Fruit fly (Drosophila melanogaster) whole organism, adult: ENCODE results near the gene Acp26Aa.

ENCODE experiments used
- CG11617 ChIP-seq: fragments of 200-800 bp; sonication (Bioruptor generic); optimal IDR thresholded peaks from 2 replicates; lab custom pipeline; 2017; ENCODE audit warnings: mild to moderate bottlenecking, missing biosample characterization, missing genetic modification reagents, missing genetic modification characterization
- CG12768 ChIP-seq: fragments of 200-800 bp; sonication (Bioruptor generic); optimal IDR thresholded peaks from 2 replicates; lab custom pipeline; 2017; ENCODE audit warnings: missing biosample characterization, missing genetic modification characterization, mild to moderate bottlenecking, moderate library complexity, missing genetic modification reagents
- CG33017 ChIP-seq: fragments of 200-800 bp; sonication (Bioruptor generic); optimal IDR thresholded peaks from 2 replicates; lab custom pipeline; 2018; ENCODE audit warnings: missing biosample characterization, mild to moderate bottlenecking, missing genetic modification characterization, moderate library complexity
- Crg-1 ChIP-seq: fragments of 200-800 bp; sonication (Bioruptor generic); optimal IDR thresholded peaks from 2 replicates; lab custom pipeline; 2016; ENCODE audit warnings: missing biosample characterization, missing genetic modification characterization
- cnc ChIP-seq, 2 experiments: fragments of >200 bp; optimal IDR thresholded peaks; 2 replicates each; lab custom pipeline; 2017

- peak; percentile 37 for TF ChIP-seq CG12768
- peak; percentile 28 for TF ChIP-seq Crg-1 (GFP tag; lab: Kevin White, UChicago)
- TF ChIP-seq cnc (optimal IDR thresholded peaks at IDR 0.05; lab: Kevin White, UChicago) = no peak
- TF ChIP-seq CG11617 (GFP tag; lab: Kevin White, UChicago) = peak; percentile 32
- TF ChIP-seq CG33017 (tag; lab: Kevin White, UChicago) = peak; percentile 25
Observed at dm6 chr2L:5879363-5879934, 14.2 kb downstream of the Acp26Aa start, which contains the start of gene rau.
